Worm (Caenorhabditis elegans) whole organism, young adult: ENCODE results near the gene clec-26.

Experiments
- B0019.2 ChIP-seq: fragments of 200-800 bp; sonication (Bioruptor generic); conservative IDR thresholded peaks from 2 replicates; pipeline ENCODE4 v1.3.6; 2022; ENCODE audit warnings: missing genetic modification reagents, missing genetic modification characterization, missing compliant biosample characterization
- T26A5.8 ChIP-seq: sonication (generic microtip); optimal IDR thresholded peaks from 2 replicates; lab custom pipeline; 2016; ENCODE audit warnings: missing genetic modification characterization, missing compliant biosample characterization
- ZK185.1 ChIP-seq: sonication (generic microtip); optimal IDR thresholded peaks from 2 replicates; lab custom pipeline; 2016; ENCODE audit warnings: mild to moderate bottlenecking, missing genetic modification characterization, missing compliant biosample characterization; ENCODE audit not compliant: poor library complexity, severe bottlenecking
- atf-7 ChIP-seq: sonication (generic microtip); optimal IDR thresholded peaks from 2 replicates; lab custom pipeline; 2017; ENCODE audit warnings: mild to moderate bottlenecking, missing genetic modification characterization, missing compliant biosample characterization
- athp-1 ChIP-seq: sonication (generic microtip); optimal IDR thresholded peaks from 2 replicates; lab custom pipeline; 2017; ENCODE audit warnings: mild to moderate bottlenecking, missing genetic modification characterization, missing compliant biosample characterization
- attf-3 ChIP-seq: fragments of 200-800 bp; sonication (Bioruptor generic); conservative IDR thresholded peaks from 2 replicates; pipeline ENCODE4 v1.3.6; 2022; ENCODE audit warnings: missing genetic modification reagents, missing genetic modification characterization, missing compliant biosample characterization
- attf-6 ChIP-seq: fragments of 200-800 bp; sonication (Bioruptor generic); IDR thresholded peaks from 2 replicates; pipeline ENCODE4 v1.3.6; 2022; ENCODE audit warnings: missing genetic modification reagents, missing genetic modification characterization, missing compliant biosample characterization
- bed-1 ChIP-seq: fragments of 200-800 bp; sonication (Bioruptor generic); IDR thresholded peaks from 2 replicates; pipeline ENCODE4 v1.3.6; 2022; ENCODE audit warnings: missing genetic modification reagents, missing genetic modification characterization, missing compliant biosample characterization
- ccch-3 ChIP-seq: fragments of 200-800 bp; sonication (Bioruptor generic); optimal IDR thresholded peaks from 2 replicates; lab custom pipeline; 2018; ENCODE audit warnings: mild to moderate bottlenecking, missing genetic modification characterization, missing compliant biosample characterization
- cebp-1 ChIP-seq, 2 experiments: fragments of 200-800 bp in 1 of 2; sonication (Bioruptor generic) in 1 of 2; sonication (generic microtip) in 1 of 2; IDR thresholded peaks in 1 of 2; optimal IDR thresholded peaks in 1 of 2; 2 replicates each; pipeline versions ENCODE4 v1.3.6 to Lab custom; 2017 to 2022; ENCODE audit warnings: missing compliant biosample characterization in 2 of 2, missing genetic modification characterization in 2 of 2, mild to moderate bottlenecking in 1 of 2, missing genetic modification reagents in 1 of 2, moderate library complexity in 1 of 2
- ceh-27 ChIP-seq: fragments of 200-800 bp; sonication (Bioruptor generic); optimal IDR thresholded peaks from 2 replicates; lab custom pipeline; 2018; ENCODE audit warnings: mild to moderate bottlenecking, missing genetic modification characterization, moderate library complexity, missing compliant biosample characterization
- ceh-58 ChIP-seq: fragments of 200-800 bp; sonication (Bioruptor generic); IDR thresholded peaks from 2 replicates; pipeline ENCODE4 v1.3.6; 2022; ENCODE audit warnings: missing genetic modification characterization, missing compliant biosample characterization
- ceh-79 ChIP-seq: sonication (generic microtip); optimal IDR thresholded peaks from 2 replicates; lab custom pipeline; 2017; ENCODE audit warnings: mild to moderate bottlenecking, missing genetic modification characterization, missing compliant biosample characterization
- ceh-91 ChIP-seq: fragments of 200-800 bp; sonication (Bioruptor generic); IDR thresholded peaks from 2 replicates; pipeline ENCODE4 v1.3.6; 2022; ENCODE audit warnings: missing genetic modification reagents, missing genetic modification characterization, missing compliant biosample characterization
- die-1 ChIP-seq: sonication (generic microtip); optimal IDR thresholded peaks from 2 replicates; lab custom pipeline; 2016; ENCODE audit warnings: missing genotype, mild to moderate bottlenecking, missing genetic modification characterization, missing compliant biosample characterization
- efl-1 ChIP-seq: fragments of 150-350 bp; optimal IDR thresholded peaks from 2 replicates; lab custom pipeline; 2014; ENCODE audit warnings: missing biosample characterization, missing genetic modification reagents, missing genetic modification characterization
- egl-18 ChIP-seq: fragments of 200-800 bp; sonication (Bioruptor generic); IDR thresholded peaks from 2 replicates; pipeline ENCODE4 v1.3.6; 2022; ENCODE audit warnings: missing genetic modification reagents, missing genetic modification characterization, missing compliant biosample characterization
- fkh-3 ChIP-seq: sonication (generic microtip); optimal IDR thresholded peaks from 2 replicates; lab custom pipeline; 2016; ENCODE audit warnings: mild to moderate bottlenecking, missing genetic modification characterization, missing compliant biosample characterization
- hlh-12 ChIP-seq: sonication (generic microtip); optimal IDR thresholded peaks from 2 replicates; lab custom pipeline; 2016; ENCODE audit warnings: missing genetic modification characterization, missing compliant biosample characterization
- hlh-26 ChIP-seq: fragments of 200-800 bp; sonication (Bioruptor generic); conservative IDR thresholded peaks from 2 replicates; pipeline ENCODE4 v1.3.6; 2022; ENCODE audit warnings: missing genetic modification reagents, missing genetic modification characterization, missing compliant biosample characterization
- hsf-1 ChIP-seq: fragments of 200-800 bp; sonication (Bioruptor generic); IDR thresholded peaks from 2 replicates; pipeline ENCODE4 v1.3.6; 2022; ENCODE audit warnings: missing genetic modification reagents, missing genetic modification characterization, missing compliant biosample characterization
- lin-54 ChIP-seq: fragments of 200-800 bp; sonication (Bioruptor generic); optimal IDR thresholded peaks from 2 replicates; lab custom pipeline; 2018; ENCODE audit warnings: mild to moderate bottlenecking, missing genetic modification characterization, missing compliant biosample characterization
- madf-3 ChIP-seq: fragments of 200-800 bp; sonication (Bioruptor generic); IDR thresholded peaks from 2 replicates; pipeline ENCODE4 v1.3.6; 2022; ENCODE audit warnings: missing genetic modification reagents, missing genetic modification characterization, missing compliant biosample characterization
- madf-8 ChIP-seq: fragments of 200-800 bp; sonication (Bioruptor generic); conservative IDR thresholded peaks from 2 replicates; pipeline ENCODE4 v1.3.6; 2022; ENCODE audit warnings: missing genetic modification reagents, missing genetic modification characterization, missing compliant biosample characterization
- mes-4 ChIP-seq: sonication (generic microtip); optimal IDR thresholded peaks from 2 replicates; lab custom pipeline; 2016; ENCODE audit warnings: missing genotype, missing genetic modification characterization, missing compliant biosample characterization
- mxl-1 ChIP-seq: sonication (generic microtip); optimal IDR thresholded peaks from 2 replicates; lab custom pipeline; 2016; ENCODE audit warnings: missing genetic modification characterization, missing compliant biosample characterization
- nhr-120 ChIP-seq: fragments of 200-800 bp; sonication (Bioruptor generic); IDR thresholded peaks from 2 replicates; pipeline ENCODE4 v1.3.6; 2022; ENCODE audit warnings: missing genetic modification characterization, missing compliant biosample characterization
- nhr-80 ChIP-seq: sonication (generic microtip); optimal IDR thresholded peaks from 2 replicates; lab custom pipeline; 2016; ENCODE audit warnings: missing genetic modification characterization, missing compliant biosample characterization
- nhr-90 ChIP-seq: sonication (generic microtip); optimal IDR thresholded peaks from 2 replicates; lab custom pipeline; 2016; ENCODE audit warnings: missing genotype, mild to moderate bottlenecking, missing genetic modification characterization, missing compliant biosample characterization
- rpc-1 ChIP-seq, 2 experiments: fragments of 150-350 bp in 1 of 2; sonication (generic microtip) in 1 of 2; optimal IDR thresholded peaks; 2 replicates each; lab custom pipeline; 2014 to 2018; ENCODE audit warnings: missing biosample characterization in 1 of 2, missing genetic modification characterization in 1 of 2, missing genetic modification reagents in 1 of 2, missing genotype in 1 of 2
- snpc-1.1 ChIP-seq: sonication (generic microtip); optimal IDR thresholded peaks from 2 replicates; lab custom pipeline; 2017; ENCODE audit warnings: missing genetic modification characterization, mild to moderate bottlenecking, missing compliant biosample characterization, antibody characterized with exemption, moderate library complexity, missing genotype, missing genetic modification reagents; ENCODE audit not compliant: insufficient read depth
- snpc-3.4 ChIP-seq: sonication (generic microtip); optimal IDR thresholded peaks from 2 replicates; lab custom pipeline; 2017; ENCODE audit warnings: missing genetic modification characterization, mild to moderate bottlenecking, missing compliant biosample characterization, antibody characterized with exemption, moderate library complexity, missing genotype, missing genetic modification reagents
- xnd-1 ChIP-seq: sonication (generic microtip); optimal IDR thresholded peaks from 2 replicates; lab custom pipeline; 2016; ENCODE audit warnings: missing genotype, missing genetic modification reagents, missing genetic modification characterization, missing compliant biosample characterization
- zim-3 ChIP-seq: sonication (generic microtip); optimal IDR thresholded peaks from 2 replicates; lab custom pipeline; 2017; ENCODE audit warnings: mild to moderate bottlenecking, missing genetic modification characterization, moderate library complexity, missing compliant biosample characterization

Gene clec-26

DNA sequence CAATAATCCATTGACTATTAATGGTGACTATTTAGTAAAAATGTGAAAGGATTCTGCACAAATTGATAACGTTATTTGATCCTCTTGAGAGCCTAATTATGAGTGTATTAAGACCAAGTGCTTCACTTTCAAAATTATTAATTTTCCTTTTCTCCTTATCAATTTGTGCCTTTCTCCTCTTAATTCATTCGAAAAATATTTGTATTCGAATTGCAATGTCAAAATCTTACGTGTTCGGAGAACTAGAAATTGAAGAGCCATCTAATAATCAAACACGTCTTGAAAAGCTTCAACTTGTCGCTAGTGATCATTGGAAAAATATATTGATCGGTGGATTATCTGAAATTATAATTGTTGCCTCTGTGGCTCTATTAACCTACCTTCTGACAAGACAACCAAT, at the start of gene clec-26, which contains the start of gene clec-36:
clec-26 (plus strand) TSS at position 114 of the 400 bp plus-strand sequence.
clec-36 (minus strand) TSS at position 101 of the 400 bp plus-strand sequence.
- peak; percentile 18 for TF ChIP-seq nhr-80
- TF ChIP-seq zim-3: no peak
- TF ChIP-seq, all 124 proteins: peak for 1

DNA sequence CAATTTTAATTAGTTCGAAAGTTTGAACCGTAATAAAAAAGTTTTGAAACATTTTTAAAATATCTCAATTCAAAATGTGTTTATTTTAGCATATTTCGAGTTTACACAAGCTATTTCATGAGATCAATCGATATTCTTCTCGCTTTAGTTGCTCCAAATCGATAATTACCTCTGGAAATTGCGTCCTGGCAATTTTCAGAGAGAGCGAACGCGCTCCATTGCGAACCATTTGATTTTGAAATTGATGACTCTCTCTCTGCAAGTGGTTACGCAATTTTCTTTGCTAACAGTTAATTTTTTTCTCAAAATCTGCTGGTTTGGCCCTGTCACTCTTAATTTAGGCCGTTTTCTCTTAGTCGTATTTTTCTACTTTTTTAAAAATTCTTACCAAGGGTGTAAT, 47.9 kb upstream of the clec-26 start:
- no peak for TF ChIP-seq xnd-1 (tag; lab: Kevin White, UChicago)
- TF ChIP-seq cebp-1 (GFP tag; IDR thresholded peaks at IDR 0.05; lab: Robert Waterston, UW): no peak
- peak; percentile 67 for TF ChIP-seq cebp-1 (tag; optimal IDR thresholded peaks at IDR 0.05; lab: Kevin White, UChicago)

DNA sequence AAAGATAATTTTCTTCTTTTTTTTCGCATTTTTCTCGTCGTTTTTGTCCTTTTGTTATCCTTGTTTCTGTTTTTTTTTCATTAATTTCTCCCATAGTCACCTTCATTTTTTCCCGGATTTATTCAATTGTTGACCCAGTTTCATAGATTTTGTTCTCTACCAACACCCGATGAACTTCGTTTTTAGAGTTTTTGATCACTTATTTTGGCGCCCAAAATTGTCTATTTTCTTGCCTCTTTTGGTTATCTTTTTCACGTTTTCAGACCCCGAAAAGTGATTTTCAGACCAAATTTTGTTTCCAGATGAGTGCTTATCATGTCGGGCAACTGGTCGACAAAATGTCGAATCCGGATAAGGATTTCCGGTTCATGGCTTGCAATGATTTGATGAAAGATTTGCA, 45.8 kb upstream of the clec-26 start, which contains the start of gene cand-1:
cand-1 (plus strand) TSS at position 301 of the 400 bp plus-strand sequence.
- no peak for TF ChIP-seq ceh-91 (GFP tag; lab: Robert Waterston, UW)
- no peak for TF ChIP-seq ccch-3 (GFP tag; lab: Kevin White, UChicago)
- no peak for TF ChIP-seq T26A5.8 (tag; lab: Kevin White, UChicago)
- TF ChIP-seq mes-4: no peak
- TF ChIP-seq ZK185.1 (tag; lab: Kevin White, UChicago): no peak
- TF ChIP-seq lin-54 (GFP tag; lab: Kevin White, UChicago): no peak
- no peak for TF ChIP-seq athp-1 (tag; lab: Kevin White, UChicago)
- no peak for TF ChIP-seq egl-18 (GFP tag; lab: Robert Waterston, UW)
- no peak for TF ChIP-seq attf-6 (GFP tag; lab: Robert Waterston, UW)
- TF ChIP-seq hlh-12: no peak
- TF ChIP-seq hlh-26 (GFP tag; lab: Robert Waterston, UW): no peak
- TF ChIP-seq nhr-120 (GFP tag; lab: Robert Waterston, UW): no peak
- no peak for TF ChIP-seq snpc-3.4 (tag; lab: Kevin White, UChicago)
- TF ChIP-seq B0019.2 (GFP tag; lab: Robert Waterston, UW): no peak
- no peak for TF ChIP-seq efl-1 (GFP tag; lab: Kevin White, UChicago)
- TF ChIP-seq madf-8: no peak
- no peak for TF ChIP-seq bed-1 (GFP tag; lab: Robert Waterston, UW)

DNA sequence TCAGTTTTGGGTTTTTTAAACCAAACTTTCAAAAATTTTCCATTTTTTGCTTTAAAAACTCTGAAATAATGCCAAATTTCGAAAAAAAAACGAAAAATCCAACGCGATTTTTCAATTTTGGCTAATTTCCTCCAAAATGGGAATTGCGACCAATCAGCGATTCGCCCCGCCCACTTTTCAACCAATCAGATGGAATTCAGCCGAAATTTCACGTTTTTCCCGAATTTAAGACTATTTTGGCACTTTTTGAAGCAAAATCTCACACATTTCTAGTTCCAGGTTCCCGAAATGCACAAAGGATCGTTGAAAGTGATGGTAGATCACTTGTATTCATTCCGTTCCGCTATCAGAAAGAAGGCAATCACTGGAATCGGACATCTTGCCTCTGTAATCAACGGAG, 43.6 kb upstream of the clec-26 start:
- no peak for TF ChIP-seq attf-3 (GFP tag; lab: Robert Waterston, UW)
- no peak for TF ChIP-seq athp-1 (tag; lab: Kevin White, UChicago)
- TF ChIP-seq madf-3: no peak
- TF ChIP-seq ceh-79 (tag; lab: Kevin White, UChicago): no peak
- no peak for TF ChIP-seq die-1 (tag; lab: Kevin White, UChicago)
- TF ChIP-seq cebp-1 (GFP tag; IDR thresholded peaks at IDR 0.05; lab: Robert Waterston, UW): no peak
- TF ChIP-seq cebp-1 (tag; optimal IDR thresholded peaks at IDR 0.05; lab: Kevin White, UChicago): no peak
- TF ChIP-seq rpc-1 (optimal IDR thresholded peaks at IDR 0.05; lab: Kevin White, UChicago): no peak
- no peak for TF ChIP-seq rpc-1 (tag; optimal IDR thresholded peaks at IDR 0.05; lab: Kevin White, UChicago)
- TF ChIP-seq snpc-1.1 (tag; lab: Kevin White, UChicago): no peak
- no peak for TF ChIP-seq atf-7 (tag; lab: Kevin White, UChicago)
- TF ChIP-seq mxl-1 (tag; lab: Kevin White, UChicago): no peak
- TF ChIP-seq fkh-3 (tag; lab: Kevin White, UChicago): no peak
- no peak for TF ChIP-seq nhr-90 (tag; lab: Kevin White, UChicago)
- TF ChIP-seq ceh-27 (GFP tag; lab: Kevin White, UChicago): no peak
- no peak for TF ChIP-seq ceh-58 (GFP tag; lab: Robert Waterston, UW)
- TF ChIP-seq hsf-1 (GFP tag; lab: Robert Waterston, UW): no peak
- TF ChIP-seq snpc-3.4 (tag; lab: Kevin White, UChicago): no peak
- no peak for TF ChIP-seq hlh-26 (GFP tag; lab: Robert Waterston, UW)
